Fruit fly (Drosophila melanogaster): ENCODE measurements around the gene Hip14.

Hip14 gene

DNA sequence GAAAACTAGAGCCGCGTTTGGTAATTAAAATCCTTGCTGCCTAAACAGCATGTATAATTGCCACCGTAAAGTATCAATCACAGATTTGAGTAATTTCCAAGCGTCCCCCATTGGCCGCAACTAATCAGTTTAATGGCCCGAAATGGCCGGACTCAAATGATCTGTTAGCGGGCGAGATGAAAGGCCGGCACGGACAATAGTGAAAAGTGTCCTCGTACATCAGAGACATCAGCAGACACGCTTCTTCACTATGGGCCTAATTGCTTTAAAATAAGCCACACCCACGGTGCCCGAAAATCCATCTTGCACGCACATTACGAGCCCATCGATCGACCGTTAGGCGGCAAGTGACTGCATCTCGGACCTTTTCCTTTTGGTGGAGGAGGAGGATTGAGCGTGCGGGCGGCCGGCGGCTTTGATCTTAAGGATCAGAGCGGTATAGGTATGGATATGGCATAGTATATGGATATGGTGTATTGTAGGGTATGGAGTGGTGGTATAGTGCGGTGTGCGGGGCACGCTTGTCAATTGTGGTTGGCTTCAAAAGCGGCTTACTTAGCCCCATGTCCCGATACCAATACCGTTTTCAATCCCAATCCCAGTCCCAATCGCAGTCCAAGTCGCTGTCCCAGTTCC, 24.4 kb downstream of the Hip14 start:
- TF ChIP-seq noc (tag; optimal IDR thresholded peaks at IDR 0.05): no peak

dm6 chr3L:16013198-16013982, 25.4 kb downstream of the Hip14 start:
- TF ChIP-seq noc (tag; optimal IDR thresholded peaks at IDR 0.05): no peak

dm6 chr3L:16014515-16014914, 26.5 kb downstream of the Hip14 start:
- peak; percentile 5 for TF ChIP-seq noc (tag; optimal IDR thresholded peaks at IDR 0.05)

DNA sequence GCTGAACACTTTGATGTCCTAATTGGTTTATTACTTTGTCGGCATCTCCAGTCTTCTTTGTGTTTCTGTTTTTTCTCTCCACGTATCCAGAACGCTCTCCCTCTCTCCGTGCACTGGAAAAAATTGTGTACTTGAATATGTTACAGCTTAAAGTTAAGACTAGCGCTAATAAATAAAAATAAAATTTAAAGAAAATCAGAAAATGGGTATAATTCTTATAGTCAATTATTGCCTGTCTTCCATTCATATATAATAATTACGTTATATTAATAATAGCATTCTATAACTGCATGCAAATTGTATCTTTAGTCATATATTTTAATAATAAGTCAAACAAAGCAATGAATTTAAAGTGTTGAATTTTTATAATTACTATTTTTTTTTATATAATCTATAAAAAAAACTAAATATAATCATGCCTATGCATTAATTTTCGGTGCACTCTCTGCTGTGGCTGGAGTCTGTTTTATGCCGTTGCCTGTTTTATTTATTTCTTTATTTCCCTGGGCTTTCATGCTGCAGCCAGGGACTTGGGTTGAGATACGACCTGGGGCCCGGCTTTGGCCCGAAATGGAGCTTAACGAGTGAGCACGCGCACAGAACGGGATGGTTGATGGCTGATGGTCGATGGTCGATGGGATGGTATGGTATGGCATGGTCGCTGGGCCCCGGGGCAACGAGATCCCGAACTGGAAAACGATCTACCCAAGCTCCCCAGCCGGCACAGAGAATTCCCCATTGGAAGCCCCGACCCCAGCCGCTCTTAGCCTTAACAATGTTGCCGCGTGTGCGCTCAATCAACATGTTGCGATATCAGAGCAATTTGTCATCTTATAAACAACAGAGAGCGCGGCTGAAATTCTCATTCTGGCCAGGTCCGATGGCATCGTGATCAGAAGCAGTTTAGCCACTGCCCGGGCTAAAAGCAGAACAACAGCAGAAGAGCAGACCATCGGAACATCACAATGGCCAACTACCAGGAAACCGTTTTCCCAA, 28.0 kb downstream of the Hip14 start:
- no peak for TF ChIP-seq noc (tag; optimal IDR thresholded peaks at IDR 0.05)

DNA sequence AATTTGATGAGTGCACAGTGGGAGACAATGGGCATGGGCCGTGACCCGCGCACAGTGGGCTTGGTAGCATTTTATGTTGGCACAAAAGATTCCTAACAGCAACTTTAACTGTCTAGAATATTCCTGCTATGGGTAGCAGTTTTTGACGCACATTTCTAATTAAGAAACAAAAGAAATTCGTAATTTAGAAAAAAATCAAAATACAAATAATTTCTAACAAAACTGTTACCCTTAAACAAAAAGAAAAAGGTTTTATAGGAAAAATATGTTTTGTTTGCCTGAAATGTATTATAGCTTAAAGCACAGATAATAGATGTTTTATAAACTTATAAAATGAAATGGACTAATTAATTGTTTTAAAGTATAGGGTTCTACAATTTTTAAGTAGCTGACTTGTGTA, 28.9 kb downstream of the Hip14 start:
- TF ChIP-seq noc (tag; optimal IDR thresholded peaks at IDR 0.05): no peak

dm6 chr3L:16017528-16018250, 29.7 kb downstream of the Hip14 start:
- no peak for TF ChIP-seq noc (tag; optimal IDR thresholded peaks at IDR 0.05)

- no peak for TF ChIP-seq noc (tag; optimal IDR thresholded peaks at IDR 0.05)
Measured at dm6 chr3L:16018251-16018583, 30.2 kb downstream of the Hip14 start.

dm6 chr3L:16018721-16019120, 30.7 kb downstream of the Hip14 start:
- no peak for TF ChIP-seq noc (tag; optimal IDR thresholded peaks at IDR 0.05)

- TF ChIP-seq noc (tag; optimal IDR thresholded peaks at IDR 0.05): no peak
Measured at dm6 chr3L:16019144-16020006, 31.3 kb downstream of the Hip14 start.

dm6 chr3L:16021064-16021683, 33.1 kb downstream of the Hip14 start:
- TF ChIP-seq noc (tag; optimal IDR thresholded peaks at IDR 0.05): no peak

dm6 chr3L:16023020-16023648, 35.1 kb downstream of the Hip14 start, which contains the start of gene Notum:
Notum (plus strand) TSS chr3L:16023480.
- TF ChIP-seq noc (tag; optimal IDR thresholded peaks at IDR 0.05): no peak

dm6 chr3L:16024276-16025019, 36.4 kb downstream of the Hip14 start:
- TF ChIP-seq noc (tag; optimal IDR thresholded peaks at IDR 0.05): no peak
